Worm (Caenorhabditis elegans): ENCODE results near the gene F18A1.1.

Gene F18A1.1

DNA sequence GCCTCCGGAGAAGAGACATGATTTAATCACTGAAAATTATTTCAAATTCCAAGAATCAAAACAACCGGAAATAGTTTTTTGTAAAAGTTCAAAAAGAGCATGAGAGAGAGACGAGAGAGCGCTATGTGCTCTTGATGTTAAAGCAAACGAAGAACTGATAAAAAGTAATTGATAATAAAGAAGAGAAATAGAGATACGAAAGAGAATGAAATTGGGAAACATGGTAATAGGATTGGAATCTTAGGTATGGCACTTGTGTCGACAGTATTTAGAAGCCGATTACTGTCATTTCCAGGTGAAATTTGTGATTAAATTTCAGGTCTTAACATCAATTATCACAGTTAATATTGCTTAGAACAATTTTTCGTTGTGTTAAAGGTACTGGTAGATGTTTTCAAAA lies 9.2 kb downstream of the F18A1.1 start, which contains the start of gene nhx-2:
TSS of gene nhx-2 (minus strand) at position 29 of the 400 bp plus-strand sequence.
- TF ChIP-seq flt-1 (GFP tag; IDR thresholded peaks at IDR 0.05) (no peak), scrt-1 (GFP tag; IDR thresholded peaks at IDR 0.05) (no peak), ama-1 (optimal IDR thresholded peaks at IDR 0.05) (no peak), sea-1 (GFP tag; conservative IDR thresholded peaks at IDR 0.05) (no peak), hmg-4 (GFP tag; optimal IDR thresholded peaks at IDR 0.05) (no peak), tbx-11 (GFP tag; IDR thresholded peaks at IDR 0.05) (no peak), hmbx-1 (tag; optimal IDR thresholded peaks at IDR 0.05) (no peak), tra-4 (tag; optimal IDR thresholded peaks at IDR 0.05) (no peak), B0310.2 (tag; optimal IDR thresholded peaks at IDR 0.05) (no peak), hnd-1 (tag; optimal IDR thresholded peaks at IDR 0.05) (no peak), ceh-13 (GFP tag; optimal IDR thresholded peaks at IDR 0.05) (no peak), F13C5.2 (tag; optimal IDR thresholded peaks at IDR 0.05) (no peak), tbx-37 (GFP tag; conservative IDR thresholded peaks at IDR 0.05) (no peak), ets-7 (tag; optimal IDR thresholded peaks at IDR 0.05) (no peak), pes-1 (GFP tag; IDR thresholded peaks at IDR 0.05) (no peak)

DNA sequence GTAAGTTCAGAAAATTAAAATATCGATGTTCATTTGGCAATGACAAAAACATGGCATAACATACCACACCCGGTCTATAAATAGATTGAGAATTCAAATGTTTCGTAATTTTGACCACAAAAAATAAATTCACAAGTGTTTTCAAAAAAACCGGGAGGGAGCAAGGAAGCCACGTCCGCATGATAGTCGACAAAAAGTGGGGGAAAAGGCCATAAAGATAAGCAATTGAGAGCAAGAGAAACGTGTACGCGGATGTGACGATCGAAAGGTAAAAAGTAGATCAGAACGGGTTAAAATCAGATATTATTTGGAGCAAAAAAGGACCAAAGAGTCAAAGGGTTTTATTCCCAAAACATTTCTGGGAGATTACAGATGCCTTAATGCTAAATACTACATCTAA lies 10.1 kb downstream of the F18A1.1 start:
- TF ChIP-seq tbx-11 (GFP tag; IDR thresholded peaks at IDR 0.05) (no peak), sea-1 (GFP tag; conservative IDR thresholded peaks at IDR 0.05) (no peak), pes-1 (GFP tag; IDR thresholded peaks at IDR 0.05) (no peak), hnd-1 (tag; optimal IDR thresholded peaks at IDR 0.05) (no peak), flt-1 (GFP tag; IDR thresholded peaks at IDR 0.05) (no peak), scrt-1 (GFP tag; IDR thresholded peaks at IDR 0.05) (no peak), ceh-36 (tag; optimal IDR thresholded peaks at IDR 0.05) (no peak), hmbx-1 (tag; optimal IDR thresholded peaks at IDR 0.05) (no peak), ceh-13 (GFP tag; optimal IDR thresholded peaks at IDR 0.05) (no peak), ets-7 (tag; optimal IDR thresholded peaks at IDR 0.05) (no peak), ama-1 (optimal IDR thresholded peaks at IDR 0.05) (no peak), B0310.2 (tag; optimal IDR thresholded peaks at IDR 0.05) (no peak), aly-1 (tag; optimal IDR thresholded peaks at IDR 0.05) (no peak), tra-4 (tag; optimal IDR thresholded peaks at IDR 0.05) (no peak), F13C5.2 (tag; optimal IDR thresholded peaks at IDR 0.05) (no peak), tbx-37 (GFP tag; conservative IDR thresholded peaks at IDR 0.05) (no peak), hmg-4 (GFP tag; optimal IDR thresholded peaks at IDR 0.05) (no peak)

DNA sequence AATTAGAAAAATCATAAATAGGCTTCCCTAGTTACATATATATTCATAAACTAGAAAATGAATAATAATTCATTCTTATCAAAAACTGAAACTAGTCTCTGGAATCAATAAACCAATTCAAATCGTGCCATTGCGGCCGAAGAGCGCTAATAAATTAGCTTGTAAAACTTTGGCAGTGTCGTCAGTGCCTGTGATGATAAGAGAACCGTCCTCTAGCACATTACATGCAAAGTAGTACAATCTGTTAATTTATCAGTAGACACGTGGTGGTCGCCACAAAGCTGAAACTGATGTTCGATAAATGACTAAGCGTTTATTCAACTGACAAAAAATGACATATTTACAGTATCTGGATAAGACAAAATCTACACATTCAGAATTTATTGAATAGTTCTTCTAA lies 10.9 kb downstream of the F18A1.1 start:
- TF ChIP-seq ceh-36 (tag; optimal IDR thresholded peaks at IDR 0.05) (no peak), scrt-1 (GFP tag; IDR thresholded peaks at IDR 0.05) (no peak), sea-1 (GFP tag; conservative IDR thresholded peaks at IDR 0.05) (no peak), tbx-37 (GFP tag; conservative IDR thresholded peaks at IDR 0.05) (no peak), pes-1 (GFP tag; IDR thresholded peaks at IDR 0.05) (no peak)

DNA sequence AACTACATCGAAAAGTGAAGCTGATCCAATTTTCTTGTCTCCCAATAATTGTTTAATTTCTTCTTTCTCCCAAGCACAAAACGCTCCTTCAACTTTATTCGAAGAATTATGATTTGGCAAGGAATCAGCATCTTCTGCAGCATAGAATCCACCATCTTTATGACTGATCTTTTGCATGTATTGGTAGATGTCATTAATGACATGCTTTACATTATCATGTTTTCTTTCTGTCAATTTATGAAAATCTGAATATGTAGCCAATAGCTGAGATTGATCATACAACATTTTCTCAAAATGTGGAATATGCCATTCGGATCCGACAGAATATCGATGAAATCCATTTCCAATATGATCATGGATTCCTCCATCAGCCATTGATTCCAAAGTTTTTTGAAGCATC lies 12.5 kb downstream of the F18A1.1 start:
- TF ChIP-seq sea-1 (GFP tag; conservative IDR thresholded peaks at IDR 0.05) (no peak), tbx-11 (GFP tag; IDR thresholded peaks at IDR 0.05) (no peak), ama-1 (optimal IDR thresholded peaks at IDR 0.05) (no peak), B0310.2 (tag; optimal IDR thresholded peaks at IDR 0.05) (no peak), hmg-4 (GFP tag; optimal IDR thresholded peaks at IDR 0.05) (no peak), F13C5.2 (tag; optimal IDR thresholded peaks at IDR 0.05) (no peak)

DNA sequence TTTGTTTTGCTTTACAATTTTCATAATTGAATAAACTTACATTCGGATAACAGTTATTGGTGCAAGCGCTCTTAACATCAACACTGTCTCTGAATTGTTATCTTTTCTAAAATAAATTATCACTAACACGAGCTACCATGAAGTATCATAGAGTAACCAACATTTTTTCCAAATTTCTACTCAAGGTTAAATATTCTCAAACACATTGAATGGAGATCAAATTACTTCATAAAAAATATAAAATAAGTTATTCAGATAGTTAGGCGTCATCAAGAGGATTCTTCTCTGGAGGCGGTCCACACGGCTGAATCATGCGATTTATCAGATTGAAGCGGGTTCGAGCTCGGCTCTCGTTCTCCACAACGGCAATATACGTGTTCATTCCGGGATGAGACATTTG lies 13.7 kb downstream of the F18A1.1 start, which contains the start of gene B0495.5:
TSS of gene B0495.5 (minus strand) at position 101 of the 400 bp plus-strand sequence.
- TF ChIP-seq scrt-1 (GFP tag; IDR thresholded peaks at IDR 0.05) (no peak), ceh-13 (GFP tag; optimal IDR thresholded peaks at IDR 0.05) (no peak), sea-1 (GFP tag; conservative IDR thresholded peaks at IDR 0.05) (no peak), aly-1 (tag; optimal IDR thresholded peaks at IDR 0.05) (no peak), flt-1 (GFP tag; IDR thresholded peaks at IDR 0.05) (no peak), hmbx-1 (tag; optimal IDR thresholded peaks at IDR 0.05) (no peak), F13C5.2 (tag; optimal IDR thresholded peaks at IDR 0.05) (no peak), tbx-37 (GFP tag; conservative IDR thresholded peaks at IDR 0.05) (no peak), hmg-4 (GFP tag; optimal IDR thresholded peaks at IDR 0.05) (no peak), tbx-11 (GFP tag; IDR thresholded peaks at IDR 0.05) (no peak), ama-1 (optimal IDR thresholded peaks at IDR 0.05) (no peak), ceh-36 (tag; optimal IDR thresholded peaks at IDR 0.05) (no peak), B0310.2 (tag; optimal IDR thresholded peaks at IDR 0.05) (no peak), hnd-1 (tag; optimal IDR thresholded peaks at IDR 0.05) (no peak), tra-4 (tag; optimal IDR thresholded peaks at IDR 0.05) (no peak), ets-7 (tag; optimal IDR thresholded peaks at IDR 0.05) (no peak), pes-1 (GFP tag; IDR thresholded peaks at IDR 0.05) (no peak)

DNA sequence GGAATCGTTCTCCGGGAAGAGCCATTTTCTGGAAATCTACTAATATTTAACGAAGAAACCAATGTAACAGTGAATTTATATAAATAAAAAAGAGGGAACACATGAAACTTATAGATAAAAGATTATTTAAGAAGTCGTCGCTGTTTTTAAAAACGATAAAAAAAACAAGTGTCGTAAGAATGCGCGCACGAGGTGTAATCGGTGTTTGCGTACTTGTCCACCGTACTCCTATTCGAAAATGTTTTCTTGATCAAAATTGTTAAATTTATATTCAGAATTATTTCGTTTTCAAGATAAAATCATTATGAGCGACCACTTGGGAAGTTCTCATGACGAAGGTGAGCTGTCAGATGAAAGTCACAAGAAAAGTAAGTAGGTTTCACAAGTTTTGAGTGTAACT lies 14.3 kb downstream of the F18A1.1 start, which contains the start of the genes moa-2 and cdk-11.1:
TSS of gene moa-2 (minus strand) at position 25 of the 400 bp plus-strand sequence.
TSS of gene cdk-11.1 (plus strand) at position 227 of the 400 bp plus-strand sequence.
- TF ChIP-seq flt-1 (GFP tag; IDR thresholded peaks at IDR 0.05) (no peak), tbx-37 (GFP tag; conservative IDR thresholded peaks at IDR 0.05) (no peak), ama-1 (optimal IDR thresholded peaks at IDR 0.05) (no peak), ets-7 (tag; optimal IDR thresholded peaks at IDR 0.05) (no peak), hnd-1 (tag; optimal IDR thresholded peaks at IDR 0.05) (no peak), hmg-4 (GFP tag; optimal IDR thresholded peaks at IDR 0.05) (no peak), B0310.2 (tag; optimal IDR thresholded peaks at IDR 0.05) (no peak), aly-1 (tag; optimal IDR thresholded peaks at IDR 0.05) (no peak), ceh-36 (tag; optimal IDR thresholded peaks at IDR 0.05) (no peak), tra-4 (tag; optimal IDR thresholded peaks at IDR 0.05) (no peak), sea-1 (GFP tag; conservative IDR thresholded peaks at IDR 0.05) (no peak), hmbx-1 (tag; optimal IDR thresholded peaks at IDR 0.05) (no peak), tbx-11 (GFP tag; IDR thresholded peaks at IDR 0.05) (no peak), ceh-13 (GFP tag; optimal IDR thresholded peaks at IDR 0.05) (no peak)

DNA sequence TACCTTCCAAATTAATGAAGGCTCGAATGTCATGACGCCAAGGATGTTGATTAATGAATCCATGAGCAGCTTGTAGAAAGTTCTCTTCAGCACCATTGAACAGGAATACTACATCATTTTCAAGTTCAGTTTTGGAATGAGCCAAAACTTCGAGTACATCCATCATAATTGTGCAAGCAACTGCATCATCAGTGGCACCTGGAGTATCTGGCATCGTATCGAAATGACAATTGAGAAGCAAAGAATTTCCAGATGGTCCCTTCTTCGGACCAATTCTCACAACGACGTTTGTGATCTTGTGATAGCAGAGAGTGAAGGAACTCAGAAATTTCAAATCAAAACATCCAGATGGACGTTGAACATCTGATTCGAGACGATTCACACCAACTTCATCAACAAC lies 19.7 kb downstream of the F18A1.1 start:
- TF ChIP-seq hmbx-1 (tag; optimal IDR thresholded peaks at IDR 0.05) (no peak), B0310.2 (tag; optimal IDR thresholded peaks at IDR 0.05) (no peak), aly-1 (tag; optimal IDR thresholded peaks at IDR 0.05) (no peak), hmg-4 (GFP tag; optimal IDR thresholded peaks at IDR 0.05) (no peak), ama-1 (optimal IDR thresholded peaks at IDR 0.05) (no peak), pes-1 (GFP tag; IDR thresholded peaks at IDR 0.05) (no peak), tbx-11 (GFP tag; IDR thresholded peaks at IDR 0.05) (no peak), tbx-37 (GFP tag; conservative IDR thresholded peaks at IDR 0.05) (no peak), hnd-1 (tag; optimal IDR thresholded peaks at IDR 0.05) (no peak), sea-1 (GFP tag; conservative IDR thresholded peaks at IDR 0.05) (no peak), scrt-1 (GFP tag; IDR thresholded peaks at IDR 0.05) (no peak), F13C5.2 (tag; optimal IDR thresholded peaks at IDR 0.05) (no peak), ceh-13 (GFP tag; optimal IDR thresholded peaks at IDR 0.05) (no peak), tra-4 (tag; optimal IDR thresholded peaks at IDR 0.05) (no peak)
